Worm (Caenorhabditis elegans) whole organism, L4/young adult: ENCODE measurements around the gene msp-142.

Experiments used
- W03F9.2 ChIP-seq: fragments of 150-350 bp; optimal IDR thresholded peaks from 2 replicates; lab custom pipeline; 2014; ENCODE audit warnings: missing biosample characterization, missing genetic modification characterization
- dao-5 ChIP-seq: sonication (generic microtip); optimal IDR thresholded peaks from 2 replicates; lab custom pipeline; 2016; ENCODE audit warnings: missing genotype, missing genetic modification characterization, moderate library complexity, missing compliant biosample characterization
- him-1 ChIP-seq: sonication (generic microtip); optimal IDR thresholded peaks from 2 replicates; lab custom pipeline; 2016; ENCODE audit warnings: missing genotype, missing genetic modification reagents, missing genetic modification characterization, missing compliant biosample characterization

ce11 chrII:5792490-5792889 lies 5.2 kb upstream of the msp-142 start, which contains the start of gene K05F1.14:
- TF ChIP-seq W03F9.2 (tag; lab: Kevin White, UChicago) (no peak), him-1 (no peak), dao-5 (no peak)
